Worm (Caenorhabditis elegans) whole organism, L3 larva: ENCODE results near the gene ast-1.

ENCODE experiments used
- ZK546.5 ChIP-seq: sonication (generic microtip); optimal IDR thresholded peaks from 2 replicates; lab custom pipeline; 2017; ENCODE audit warnings: missing biosample characterization, missing genetic modification characterization
- elt-3 ChIP-seq, 3 experiments: fragments of 150-350 bp in 1 of 3; sonication (generic microtip) in 2 of 3; optimal IDR thresholded peaks; 2 replicates in 2 of 3; 4 replicates in 1 of 3; lab custom pipeline; 2014 to 2017; ENCODE audit warnings: missing biosample characterization in 3 of 3, missing genetic modification characterization in 3 of 3
- lsy-12 ChIP-seq: sonication (generic microtip); optimal IDR thresholded peaks from 2 replicates; lab custom pipeline; 2016; ENCODE audit warnings: mild to moderate bottlenecking, missing genetic modification characterization, missing compliant biosample characterization
- mdl-1 ChIP-seq: fragments of 150-350 bp; optimal IDR thresholded peaks from 2 replicates; lab custom pipeline; 2014; ENCODE audit warnings: missing biosample characterization, missing genetic modification characterization
- ztf-4 ChIP-seq: fragments of 150-350 bp; optimal IDR thresholded peaks from 2 replicates; lab custom pipeline; 2014; ENCODE audit warnings: missing biosample characterization, missing genetic modification characterization

DNA sequence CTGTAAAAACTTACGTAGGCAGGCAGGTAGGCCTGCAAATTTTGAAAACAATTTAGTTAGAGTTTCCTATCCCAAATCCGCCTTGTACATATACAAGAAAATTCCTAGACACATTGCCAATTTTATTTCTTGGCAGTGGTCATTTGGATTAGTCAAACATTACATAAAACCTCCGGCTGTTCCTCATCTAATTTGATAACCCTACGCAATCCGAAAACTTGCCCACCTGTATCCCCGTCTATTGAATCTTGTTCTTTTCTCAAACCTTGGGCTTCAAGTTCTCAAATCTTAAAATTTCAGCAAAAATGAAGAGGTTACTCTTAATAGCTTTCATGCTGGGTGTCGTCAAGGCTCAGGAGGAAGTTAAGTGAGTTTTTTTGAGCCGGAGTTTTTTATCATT, 10.9 kb upstream of the ast-1 start, which contains the start of gene F56D3.1:
- TF ChIP-seq ztf-4 (tag; lab: Kevin White, UChicago) (no peak), elt-3 (tag; optimal IDR thresholded peaks at IDR 0.05; lab: Kevin White, UChicago) (no peak), mdl-1 (no peak), ZK546.5 (tag; lab: Kevin White, UChicago) (no peak), lsy-12 (tag; lab: Kevin White, UChicago) (no peak)
